Worm (Caenorhabditis elegans) whole organism, L4 larva: ENCODE data around the gene clec-168.

ENCODE experiments used
- F37D6.2 ChIP-seq: sonication (generic microtip); optimal IDR thresholded peaks from 2 replicates; lab custom pipeline; 2016; ENCODE audit warnings: mild to moderate bottlenecking, missing genetic modification characterization, missing compliant biosample characterization
- T20F7.1 ChIP-seq: fragments of 200-800 bp; sonication (Bioruptor generic); optimal IDR thresholded peaks from 2 replicates; lab custom pipeline; 2018; ENCODE audit warnings: mild to moderate bottlenecking, missing genetic modification characterization, missing compliant biosample characterization
- T26A8.4 ChIP-seq: fragments of 200-800 bp; sonication (Bioruptor generic); IDR thresholded peaks from 2 replicates; pipeline ENCODE4 v1.3.6; 2022; ENCODE audit warnings: missing genetic modification characterization, missing compliant biosample characterization
- Y48G9A.11 ChIP-seq: fragments of 200-800 bp; sonication (Bioruptor generic); IDR thresholded peaks from 2 replicates; pipeline ENCODE4 v1.3.6; 2022; ENCODE audit warnings: missing genetic modification reagents, missing genetic modification characterization, missing compliant biosample characterization
- Y5F2A.4 ChIP-seq: fragments of 200-800 bp; sonication (Bioruptor generic); optimal IDR thresholded peaks from 2 replicates; lab custom pipeline; 2018; ENCODE audit warnings: mild to moderate bottlenecking, missing genetic modification characterization, missing compliant biosample characterization
- Y75B8A.6 ChIP-seq: fragments of 200-800 bp; sonication (Bioruptor generic); IDR thresholded peaks from 2 replicates; pipeline ENCODE4 v1.3.6; 2022; ENCODE audit warnings: missing genetic modification reagents, missing genetic modification characterization, missing compliant biosample characterization
- ZK546.5 ChIP-seq, 2 experiments: sonication (generic microtip); optimal IDR thresholded peaks; 2 replicates each; lab custom pipeline; 2017; ENCODE audit warnings: missing biosample characterization in 2 of 2, missing genetic modification characterization in 2 of 2
- aha-1 ChIP-seq: fragments of 150-350 bp; peaks from one replicate; lab custom pipeline; 2014; ENCODE audit warnings: missing biosample characterization, missing genetic modification characterization
- aly-2 ChIP-seq: sonication (generic microtip); optimal IDR thresholded peaks from 2 replicates; lab custom pipeline; 2018; ENCODE audit warnings: missing biosample characterization, missing genetic modification characterization
- ceh-20 ChIP-seq: fragments of 200-800 bp; sonication (Bioruptor generic); IDR thresholded peaks from 2 replicates; pipeline ENCODE4 v1.3.6; 2022; ENCODE audit warnings: missing genetic modification reagents, missing genetic modification characterization, missing compliant biosample characterization
- ceh-44 ChIP-seq: fragments of 200-800 bp; sonication (Bioruptor generic); IDR thresholded peaks from 2 replicates; pipeline ENCODE4 v1.3.6; 2022; ENCODE audit warnings: missing genetic modification reagents, missing genetic modification characterization, missing compliant biosample characterization
- ceh-62 ChIP-seq: sonication (generic microtip); optimal IDR thresholded peaks from 2 replicates; lab custom pipeline; 2017; ENCODE audit warnings: missing biosample characterization, missing genetic modification characterization
- ces-1 ChIP-seq: fragments of 150-350 bp; sonication (generic microtip); optimal IDR thresholded peaks from 4 replicates; lab custom pipeline; 2014; ENCODE audit warnings: missing biosample characterization, missing genetic modification reagents, missing genetic modification characterization
- daf-16 ChIP-seq, 3 experiments: sonication (generic microtip); optimal IDR thresholded peaks; 2 replicates each; lab custom pipeline; 2016 to 2017; ENCODE audit warnings: missing genetic modification characterization in 3 of 3, missing genetic modification reagents in 3 of 3, mild to moderate bottlenecking in 2 of 3, missing compliant biosample characterization in 2 of 3, missing biosample characterization in 1 of 3, moderate library complexity in 1 of 3
- dmd-6 ChIP-seq: fragments of 200-800 bp; sonication (Bioruptor generic); IDR thresholded peaks from 2 replicates; pipeline ENCODE4 v1.3.6; 2022; ENCODE audit warnings: missing genetic modification reagents, missing genetic modification characterization, missing compliant biosample characterization
- dmd-8 ChIP-seq: fragments of 200-800 bp; sonication (Bioruptor generic); IDR thresholded peaks from 2 replicates; pipeline ENCODE4 v1.3.6; 2022; ENCODE audit warnings: missing genetic modification characterization, missing compliant biosample characterization
- dmd-9 ChIP-seq: fragments of 200-800 bp; sonication (Bioruptor generic); IDR thresholded peaks from 2 replicates; pipeline ENCODE4 v1.3.6; 2022; ENCODE audit warnings: missing genetic modification reagents, missing genetic modification characterization, missing compliant biosample characterization
- dpl-1 ChIP-seq: fragments of 150-350 bp; optimal IDR thresholded peaks from 2 replicates; lab custom pipeline; 2014; ENCODE audit warnings: missing biosample characterization, missing genetic modification reagents, missing genetic modification characterization
- dve-1 ChIP-seq: sonication (generic microtip); optimal IDR thresholded peaks from 2 replicates; lab custom pipeline; 2017; ENCODE audit warnings: antibody characterized with exemption, mild to moderate bottlenecking, missing genetic modification characterization, missing compliant biosample characterization; ENCODE audit not compliant: insufficient read depth
- egl-27 ChIP-seq: sonication (generic microtip); optimal IDR thresholded peaks from 3 replicates; lab custom pipeline; 2017; ENCODE audit warnings: missing biosample characterization, missing genetic modification reagents, missing genetic modification characterization
- hif-1 ChIP-seq, 2 experiments: sonication (generic microtip); optimal IDR thresholded peaks; 2 replicates each; lab custom pipeline; 2016 to 2017; ENCODE audit warnings: missing compliant biosample characterization in 2 of 2, missing genetic modification characterization in 2 of 2, missing genetic modification reagents in 2 of 2, missing genotype in 2 of 2, mild to moderate bottlenecking in 1 of 2
- hlh-11 ChIP-seq: fragments of 200-800 bp; sonication (Bioruptor generic); optimal IDR thresholded peaks from 2 replicates; lab custom pipeline; 2018; ENCODE audit warnings: mild to moderate bottlenecking, missing genetic modification characterization, missing compliant biosample characterization
- hlh-30 ChIP-seq: sonication (generic microtip); optimal IDR thresholded peaks from 2 replicates; lab custom pipeline; 2017; ENCODE audit warnings: antibody characterized with exemption, mild to moderate bottlenecking, missing genetic modification characterization, missing compliant biosample characterization; ENCODE audit not compliant: insufficient read depth
- hmg-1.1 ChIP-seq: fragments of 200-800 bp; sonication (Bioruptor generic); IDR thresholded peaks from 2 replicates; pipeline ENCODE4 v1.3.6; 2022; ENCODE audit warnings: missing genetic modification reagents, missing genetic modification characterization, missing compliant biosample characterization
- lin-13 ChIP-seq: fragments of 150-350 bp; optimal IDR thresholded peaks from 2 replicates; lab custom pipeline; 2014; ENCODE audit warnings: missing biosample characterization, missing genetic modification reagents, missing genetic modification characterization
- lin-38 ChIP-seq: fragments of 200-800 bp; sonication (Bioruptor generic); IDR thresholded peaks from 2 replicates; pipeline ENCODE4 v1.3.6; 2022; ENCODE audit warnings: missing genetic modification reagents, missing genetic modification characterization, missing compliant biosample characterization
- lsy-2 ChIP-seq, 2 experiments: fragments of 150-350 bp in 1 of 2; sonication (generic microtip) in 1 of 2; optimal IDR thresholded peaks; 2 replicates each; lab custom pipeline; 2014 to 2017; ENCODE audit warnings: missing biosample characterization in 2 of 2, missing genetic modification characterization in 2 of 2
- madf-5 ChIP-seq, 2 experiments: fragments of 200-800 bp; sonication (Bioruptor generic); IDR thresholded peaks; 2 replicates each; pipeline ENCODE4 v1.3.6; 2022; ENCODE audit warnings: missing compliant biosample characterization in 2 of 2, missing genetic modification characterization in 2 of 2
- mdt-29 ChIP-seq: fragments of 200-800 bp; sonication (Bioruptor generic); IDR thresholded peaks from 2 replicates; pipeline ENCODE4 v1.3.6; 2022; ENCODE audit warnings: missing genetic modification reagents, missing genetic modification characterization, missing compliant biosample characterization
- mep-1 ChIP-seq: fragments of 150-350 bp; sonication (generic microtip); optimal IDR thresholded peaks from 3 replicates; lab custom pipeline; 2014; ENCODE audit warnings: missing biosample characterization, missing genetic modification characterization
- mes-2 ChIP-seq: sonication (generic microtip); optimal IDR thresholded peaks from 2 replicates; lab custom pipeline; 2016; ENCODE audit warnings: missing genotype, mild to moderate bottlenecking, missing genetic modification characterization, missing compliant biosample characterization; ENCODE audit not compliant: poor library complexity, severe bottlenecking
- mxl-2 ChIP-seq: fragments of 200-800 bp; sonication (Bioruptor generic); conservative IDR thresholded peaks from 2 replicates; pipeline ENCODE4 v1.3.6; 2022; ENCODE audit warnings: missing genetic modification reagents, missing genetic modification characterization, missing compliant biosample characterization
- nhr-102 ChIP-seq: sonication (generic microtip); optimal IDR thresholded peaks from 2 replicates; lab custom pipeline; 2016; ENCODE audit warnings: mild to moderate bottlenecking, missing genetic modification characterization, moderate library complexity, missing compliant biosample characterization
- nhr-28 ChIP-seq: fragments of 150-350 bp; optimal IDR thresholded peaks from 2 replicates; lab custom pipeline; 2014; ENCODE audit warnings: missing biosample characterization, missing genetic modification characterization
- set-16 ChIP-seq: fragments of 200-800 bp; sonication (Bioruptor generic); IDR thresholded peaks from 2 replicates; pipeline ENCODE4 v1.3.6; 2022; ENCODE audit warnings: missing genetic modification reagents, missing genetic modification characterization, missing compliant biosample characterization
- spr-1 ChIP-seq: sonication (generic microtip); optimal IDR thresholded peaks from 2 replicates; lab custom pipeline; 2016; ENCODE audit warnings: mild to moderate bottlenecking, missing genetic modification characterization, missing compliant biosample characterization
- unc-130 ChIP-seq: sonication (generic microtip); optimal IDR thresholded peaks from 2 replicates; lab custom pipeline; 2016; ENCODE audit warnings: missing genetic modification reagents, missing genetic modification characterization, missing compliant biosample characterization
- unc-39 ChIP-seq: sonication (generic microtip); optimal IDR thresholded peaks from 2 replicates; lab custom pipeline; 2017; ENCODE audit warnings: missing biosample characterization, missing genetic modification characterization
- unc-62 ChIP-seq, 3 experiments: fragments of 150-350 bp in 1 of 3; sonication (generic microtip); optimal IDR thresholded peaks in 2 of 3; peaks in 1 of 3; 1 replicate in 1 of 3; 2 replicates in 2 of 3; lab custom pipeline; 2014 to 2017; ENCODE audit warnings: missing biosample characterization in 3 of 3, missing genetic modification characterization in 3 of 3, missing genetic modification reagents in 3 of 3, missing genotype in 1 of 3
- zfp-3 ChIP-seq: fragments of 200-800 bp; sonication (Bioruptor generic); conservative IDR thresholded peaks from 2 replicates; pipeline ENCODE4 v1.3.6; 2022; ENCODE audit warnings: missing genetic modification reagents, missing genetic modification characterization, missing compliant biosample characterization

Gene clec-168

DNA sequence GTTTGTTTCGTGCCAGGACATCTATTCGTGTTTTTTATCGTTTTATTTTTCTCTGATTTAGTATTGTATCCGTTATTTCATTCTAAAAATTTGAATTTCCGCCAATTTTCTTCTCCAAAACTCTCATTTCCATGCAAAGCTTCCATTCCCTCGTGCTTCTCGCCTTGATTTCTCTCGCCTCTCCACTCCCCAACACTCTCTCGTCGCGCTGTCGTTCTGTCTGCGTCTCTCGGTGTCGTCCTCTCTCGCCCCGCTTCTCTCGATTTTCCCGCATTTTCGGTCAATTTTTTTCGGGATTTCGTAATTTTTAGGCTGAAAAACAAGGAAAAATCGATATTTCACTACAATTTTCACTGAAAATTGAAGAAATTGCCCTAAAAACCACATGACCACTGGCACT, 17.8 kb downstream of the clec-168 start, which contains the start of gene C09E9.1 (continued):
- TF ChIP-seq hmg-1.1 (GFP tag; lab: Robert Waterston, UW) (peak; percentile 79), ceh-20 (GFP tag; lab: Robert Waterston, UW) (peak; percentile 33; the same call in 1 of the 2 replicates), hlh-30 (tag; lab: Kevin White, UChicago) (peak; percentile 95), mep-1 (peak; percentile 63), hif-1 (tag; optimal IDR thresholded peaks at IDR 0.05; lab: Kevin White, UChicago) (peak in 1 of 2 experiments; percentile 33), unc-130 (GFP tag; lab: Kevin White, UChicago) (peak; percentile 8), lsy-2 (tag; optimal IDR thresholded peaks at IDR 0.05; lab: Kevin White, UChicago) (peak in 1 of 2 experiments; percentile 74), dmd-9 (0 out of 2 replicates have a peak, but pooled peaks have one; percentile 38), nhr-28 (peak; percentile 29), Y48G9A.11 (GFP tag; lab: Robert Waterston, UW) (peak; percentile 54; the same call in 1 of the 2 replicates), dpl-1 (GFP tag; lab: Kevin White, UChicago) (peak; percentile 79), hlh-11 (tag; lab: Kevin White, UChicago) (peak; percentile 75), lin-38 (GFP tag; lab: Robert Waterston, UW) (peak; percentile 69), ZK546.5 (tag; optimal IDR thresholded peaks at IDR 0.05; lab: Kevin White, UChicago) (no peak), set-16 (GFP tag; lab: Robert Waterston, UW) (peak; percentile 61), spr-1 (tag; lab: Kevin White, UChicago) (no peak), daf-16 (GFP tag; optimal IDR thresholded peaks at IDR 0.05; lab: Kevin White, UChicago) (no peak), daf-16 (tag; optimal IDR thresholded peaks at IDR 0.05; lab: Kevin White, UChicago) (peak; percentile 27), T20F7.1 (peak; percentile 75), dmd-8 (GFP tag; lab: Robert Waterston, UW) (no peak), dmd-6 (GFP tag; lab: Robert Waterston, UW) (peak; percentile 60), ceh-62 (no peak)

DNA sequence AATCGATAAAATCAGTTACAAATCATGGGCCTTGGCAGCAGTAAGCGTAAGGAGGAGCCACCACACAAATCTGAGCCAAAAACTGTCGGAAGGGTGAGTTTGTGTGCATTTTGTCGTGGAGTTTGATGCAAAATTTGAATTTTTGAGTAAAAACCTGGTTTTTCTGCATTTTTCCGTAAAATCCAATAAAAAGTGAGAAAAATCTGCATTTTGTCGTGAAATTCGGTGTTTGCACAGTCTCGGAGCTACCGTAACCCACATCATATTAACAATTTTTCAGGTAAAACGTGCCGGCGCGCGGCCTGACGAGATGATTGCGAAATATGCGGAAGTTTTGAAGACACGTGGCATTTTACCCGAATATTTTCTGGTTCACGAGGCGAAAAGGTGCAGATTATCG, 19.1 kb downstream of the clec-168 start:
- no peak for TF ChIP-seq set-16 (GFP tag; lab: Robert Waterston, UW)
- TF ChIP-seq lin-13 (GFP tag; lab: Kevin White, UChicago): peak; percentile 34
- no peak for TF ChIP-seq zfp-3 (GFP tag; lab: Robert Waterston, UW)
- no peak for TF ChIP-seq egl-27 (tag; lab: Kevin White, UChicago)
- 0 out of 2 replicates have a peak, but pooled peaks have one; percentile 24 for TF ChIP-seq mxl-2
- TF ChIP-seq lsy-2 (tag; optimal IDR thresholded peaks at IDR 0.05; lab: Kevin White, UChicago): peak in 1 of 2 experiments; percentile 2
- no peak for TF ChIP-seq T26A8.4 (GFP tag; lab: Robert Waterston, UW)
- TF ChIP-seq ZK546.5 (tag; optimal IDR thresholded peaks at IDR 0.05; lab: Kevin White, UChicago): no peak
- no peak for TF ChIP-seq dve-1 (tag; lab: Kevin White, UChicago)
- TF ChIP-seq nhr-102: no peak
- 0 out of 2 replicates have a peak, but pooled peaks have one; percentile 16 for TF ChIP-seq Y75B8A.6 (GFP tag; lab: Robert Waterston, UW)
- no peak for TF ChIP-seq aly-2 (tag; lab: Kevin White, UChicago)
- no peak for TF ChIP-seq mes-2 (tag; lab: Kevin White, UChicago)
- no peak for TF ChIP-seq ces-1 (GFP tag; lab: Kevin White, UChicago)
- TF ChIP-seq madf-5 (GFP tag; IDR thresholded peaks at IDR 0.05; lab: Robert Waterston, UW): no peak
- TF ChIP-seq F37D6.2 (tag; lab: Kevin White, UChicago): no peak
- TF ChIP-seq unc-62 (GFP tag; optimal IDR thresholded peaks at IDR 0.05 in 1 of 2; lab: Kevin White, UChicago): no peak
- no peak for TF ChIP-seq unc-62 (tag; optimal IDR thresholded peaks at IDR 0.05; lab: Kevin White, UChicago)
- no peak for TF ChIP-seq ceh-44 (GFP tag; lab: Robert Waterston, UW)
- TF ChIP-seq aha-1 (tag; lab: Kevin White, UChicago): peak; percentile 40
- no peak for TF ChIP-seq hlh-30 (tag; lab: Kevin White, UChicago)
- TF ChIP-seq unc-39: no peak
- 0 out of 2 replicates have a peak, but pooled peaks have one; percentile 48 for TF ChIP-seq Y48G9A.11 (GFP tag; lab: Robert Waterston, UW)
- TF ChIP-seq mdt-29: no peak
- no peak for TF ChIP-seq Y5F2A.4
- TF ChIP-seq mep-1: no peak
